Fruit fly (Drosophila melanogaster): ENCODE measurements around the gene Hsp26.

Gene Hsp26

dm6 chr3L:9355555-9355954 is 21.7 kb downstream of the Hsp26 start:
- TF ChIP-seq lab (GFP tag; optimal IDR thresholded peaks at IDR 0.05), result no peak
- no peak for TF ChIP-seq CG3726 (GFP tag; IDR thresholded peaks at IDR 0.05)
- TF ChIP-seq bbx (GFP tag; IDR thresholded peaks at IDR 0.05; ENCODE audit: partially characterized antibody), result no peak
- peak; percentile 79 for TF ChIP-seq grn (GFP tag; optimal IDR thresholded peaks at IDR 0.05)
- TF ChIP-seq BtbVII (GFP tag; optimal IDR thresholded peaks at IDR 0.05), result peak; percentile 46
- TF ChIP-seq HHEX (GFP tag; optimal IDR thresholded peaks at IDR 0.05), result no peak
- TF ChIP-seq Hey (tag; optimal IDR thresholded peaks at IDR 0.05), result peak; percentile 59
- TF ChIP-seq exex (tag; optimal IDR thresholded peaks at IDR 0.05), result peak; percentile 98
- no peak for TF ChIP-seq Ssrp (tag; optimal IDR thresholded peaks at IDR 0.05)
- TF ChIP-seq Pdp1 (GFP tag; optimal IDR thresholded peaks at IDR 0.05), result peak in 1 of 2 experiments; percentile 85
- peak; percentile 47 for TF ChIP-seq sug (tag; optimal IDR thresholded peaks at IDR 0.05)
- TF ChIP-seq Dek (tag; optimal IDR thresholded peaks at IDR 0.05), result no peak
- no peak for TF ChIP-seq CG10366 (GFP tag; IDR thresholded peaks at IDR 0.05)
- TF ChIP-seq mirr (GFP tag; optimal IDR thresholded peaks at IDR 0.05), result peak; percentile 36
- no peak for TF ChIP-seq ro (GFP tag; IDR thresholded peaks at IDR 0.05)
- no peak for TF ChIP-seq CG30431 (GFP tag; optimal IDR thresholded peaks at IDR 0.05)
- TF ChIP-seq sc (optimal IDR thresholded peaks at IDR 0.05), result no peak
- TF ChIP-seq sc (GFP tag; optimal IDR thresholded peaks at IDR 0.05), result no peak

dm6 chr3L:9353733-9354132 is 23.5 kb downstream of the Hsp26 start, which contains the start of gene CG32040:
TSS of gene CG32040 (plus strand) at chr3L:9354033.
- TF ChIP-seq fd102C (GFP tag; optimal IDR thresholded peaks at IDR 0.05), result no peak
- no peak for TF ChIP-seq Fer3 (tag; optimal IDR thresholded peaks at IDR 0.05)
- no peak for TF ChIP-seq MESR4 (GFP tag; optimal IDR thresholded peaks at IDR 0.05)
- TF ChIP-seq Oli (tag; optimal IDR thresholded peaks at IDR 0.05), result no peak
- no peak for TF ChIP-seq Hand (GFP tag; optimal IDR thresholded peaks at IDR 0.05)
- TF ChIP-seq dysf (GFP tag; IDR thresholded peaks at IDR 0.05), result no peak

dm6 chr3L:9349314-9349733 is 27.9 kb downstream of the Hsp26 start, which contains the start of gene PGRP-LF:
TSS of gene PGRP-LF (plus strand) at chr3L:9349609.
- TF ChIP-seq CG13624 (GFP tag; optimal IDR thresholded peaks at IDR 0.05) (peak; percentile 82), Poxn (GFP tag; IDR thresholded peaks at IDR 0.05) (no peak), CG12236 (GFP tag; optimal IDR thresholded peaks at IDR 0.05) (no peak), CG6854 (GFP tag; optimal IDR thresholded peaks at IDR 0.05) (no peak), CG32532 (GFP tag; IDR thresholded peaks at IDR 0.05) (0 out of 2 replicates have a peak, but pooled peaks have one; percentile 42), Elba2 (GFP tag; optimal IDR thresholded peaks at IDR 0.05) (no peak), pho (GFP tag; optimal IDR thresholded peaks at IDR 0.05) (peak; percentile 5), CG6654 (GFP tag; optimal IDR thresholded peaks at IDR 0.05) (no peak), hkb (optimal IDR thresholded peaks at IDR 0.05) (no peak), hkb (GFP tag; IDR thresholded peaks at IDR 0.05) (0 out of 2 replicates have a peak, but pooled peaks have one; percentile 29), sens (GFP tag) (peak; percentile 45), B-H2 (GFP tag; optimal IDR thresholded peaks at IDR 0.05) (peak; percentile 64), Nf-YB (GFP tag; optimal IDR thresholded peaks at IDR 0.05) (peak; percentile 58), CG15269 (tag; optimal IDR thresholded peaks at IDR 0.05) (peak; percentile 36), CG7786 (GFP tag; optimal IDR thresholded peaks at IDR 0.05) (no peak), Bgb (GFP tag; IDR thresholded peaks at IDR 0.05; ENCODE audit: partially characterized antibody) (peak; percentile 25; the same call in 1 of the 2 replicates), CG18599 (GFP tag; optimal IDR thresholded peaks at IDR 0.05) (peak; percentile 33), CG15514 (GFP tag; optimal IDR thresholded peaks at IDR 0.05) (peak; percentile 25), CG13296 (GFP tag; optimal IDR thresholded peaks at IDR 0.05) (peak; percentile 29), CG30431 (GFP tag; optimal IDR thresholded peaks at IDR 0.05) (no peak), CG5180 (GFP tag; optimal IDR thresholded peaks at IDR 0.05) (no peak), pan (optimal IDR thresholded peaks at IDR 0.05) (no peak), pan (GFP tag; optimal IDR thresholded peaks at IDR 0.05 in 1 of 2, IDR thresholded peaks at IDR 0.05 in 1 of 2) (peak in 1 of 2 experiments; percentile 5), Rfx (GFP tag; IDR thresholded peaks at IDR 0.05) (peak; percentile 53), Adf1 (GFP tag; IDR thresholded peaks at IDR 0.05) (peak; percentile 70; the same call in 1 of the 2 replicates), unpg (GFP tag; optimal IDR thresholded peaks at IDR 0.05) (peak; percentile 21), BtbVII (GFP tag; optimal IDR thresholded peaks at IDR 0.05) (peak; percentile 7)
